Worm (Caenorhabditis elegans): ENCODE results near the gene plc-4.
A peak's percentile ranks its signal among the peaks of the same experiment; 100 is the strongest.

Gene plc-4

DNA sequence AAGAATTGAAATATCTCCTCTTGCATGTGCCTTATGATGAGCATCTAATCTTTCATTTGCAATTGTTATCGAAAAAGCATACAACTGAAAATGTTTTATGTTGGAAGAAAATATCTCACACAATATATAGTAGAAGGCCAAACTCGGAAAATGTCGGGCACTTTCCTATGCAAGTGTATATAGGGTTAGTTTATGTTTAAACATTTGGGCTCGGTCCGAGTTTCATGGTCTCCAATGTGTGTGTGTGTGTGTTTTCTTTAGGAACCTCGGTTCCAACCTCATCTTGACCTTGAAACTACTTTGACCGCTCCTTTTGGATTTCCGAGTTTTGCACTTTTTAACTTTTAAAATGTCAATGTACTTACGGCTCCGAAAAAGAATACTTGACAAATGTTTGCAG is 13.2 kb downstream of the plc-4 start (continued):
- no peak for TF ChIP-seq attf-6 (GFP tag; IDR thresholded peaks at IDR 0.05)
- no peak for TF ChIP-seq F37B4.10 (GFP tag; IDR thresholded peaks at IDR 0.05)
- TF ChIP-seq D2030.7 (GFP tag; IDR thresholded peaks at IDR 0.05) = no peak
- peak; percentile 91 for TF ChIP-seq snpc-1.1 (tag; optimal IDR thresholded peaks at IDR 0.05; ENCODE audit: insufficient read depth)
- no peak for TF ChIP-seq madf-3 (GFP tag; IDR thresholded peaks at IDR 0.05)
- TF ChIP-seq snpc-3.4 (tag; optimal IDR thresholded peaks at IDR 0.05) = peak; percentile 67
- TF ChIP-seq nfya-2 (GFP tag; IDR thresholded peaks at IDR 0.05) = no peak
- TF ChIP-seq ceh-79 (tag; optimal IDR thresholded peaks at IDR 0.05) = no peak
- TF ChIP-seq Y79H2A.3 (GFP tag; conservative IDR thresholded peaks at IDR 0.05) = no peak
- TF ChIP-seq mes-4 (tag; optimal IDR thresholded peaks at IDR 0.05) = peak; percentile 10
- no peak for TF ChIP-seq Y53F4B.3 (GFP tag; IDR thresholded peaks at IDR 0.05)
- no peak for TF ChIP-seq nhr-27 (tag; optimal IDR thresholded peaks at IDR 0.05)
- TF ChIP-seq dpl-1 (GFP tag; optimal IDR thresholded peaks at IDR 0.05) = no peak
- TF ChIP-seq madf-6 (GFP tag; IDR thresholded peaks at IDR 0.05) = no peak
- no peak for TF ChIP-seq T26A5.8 (tag; optimal IDR thresholded peaks at IDR 0.05)
- TF ChIP-seq madf-8 (GFP tag; conservative IDR thresholded peaks at IDR 0.05) = no peak
- no peak for TF ChIP-seq Y95B8A.8 (GFP tag; IDR thresholded peaks at IDR 0.05)
- no peak for TF ChIP-seq athp-1 (tag; optimal IDR thresholded peaks at IDR 0.05)
- TF ChIP-seq cebp-1 (GFP tag; IDR thresholded peaks at IDR 0.05) = no peak
- TF ChIP-seq cebp-1 (tag; optimal IDR thresholded peaks at IDR 0.05) = no peak
- TF ChIP-seq lsy-27 (tag; optimal IDR thresholded peaks at IDR 0.05; ENCODE audit: borderline replicate concordance, insufficient read depth) = no peak
- no peak for TF ChIP-seq bed-1 (GFP tag; IDR thresholded peaks at IDR 0.05)
- no peak for TF ChIP-seq aptf-2 (GFP tag; conservative IDR thresholded peaks at IDR 0.05)
- TF ChIP-seq pha-4 (tag; optimal IDR thresholded peaks at IDR 0.05) = no peak
- no peak for TF ChIP-seq C06A6.2 (GFP tag; conservative IDR thresholded peaks at IDR 0.05)
- TF ChIP-seq somi-1 (GFP tag; optimal IDR thresholded peaks at IDR 0.05) = no peak
- no peak for TF ChIP-seq dpff-1 (tag; optimal IDR thresholded peaks at IDR 0.05)
- no peak for TF ChIP-seq cebp-2 (GFP tag; IDR thresholded peaks at IDR 0.05)
- no peak for TF ChIP-seq xnd-1 (tag; optimal IDR thresholded peaks at IDR 0.05)
- TF ChIP-seq Y67H2A.10 (GFP tag; conservative IDR thresholded peaks at IDR 0.05) = no peak
- TF ChIP-seq tbp1 (GFP tag; optimal IDR thresholded peaks at IDR 0.05) = peak; percentile 83
- TF ChIP-seq T07F8.4 (tag; optimal IDR thresholded peaks at IDR 0.05) = no peak
- no peak for TF ChIP-seq nhr-179 (tag; optimal IDR thresholded peaks at IDR 0.05)
- peak; percentile 73 for TF ChIP-seq snpc-4 (GFP tag; optimal IDR thresholded peaks at IDR 0.05)
- TF ChIP-seq snpc-4 (tag; optimal IDR thresholded peaks at IDR 0.05) = peak in 3 of 4 experiments; percentile 90 to 96 (median 93)
- TF ChIP-seq ztf-18 (tag; optimal IDR thresholded peaks at IDR 0.05) = peak; percentile 17
- no peak for TF ChIP-seq nhr-80 (tag; optimal IDR thresholded peaks at IDR 0.05)
- TF ChIP-seq sptf-2 (GFP tag; optimal IDR thresholded peaks at IDR 0.05) = no peak
- TF ChIP-seq lin-40 (tag; optimal IDR thresholded peaks at IDR 0.05) = no peak
- peak; percentile 20 for TF ChIP-seq attf-5 (GFP tag; optimal IDR thresholded peaks at IDR 0.05)
- no peak for TF ChIP-seq F57C9.4 (tag; optimal IDR thresholded peaks at IDR 0.05)
- TF ChIP-seq chd-7 (tag; optimal IDR thresholded peaks at IDR 0.05) = no peak
- TF ChIP-seq hmg-20 (GFP tag; IDR thresholded peaks at IDR 0.05) = no peak
- no peak for TF ChIP-seq F22D6.2 (tag; optimal IDR thresholded peaks at IDR 0.05)
- no peak for TF ChIP-seq ztf-25 (GFP tag; IDR thresholded peaks at IDR 0.05)

Data from whole organism, young adult.